Fruit fly (Drosophila melanogaster): ENCODE data around the gene BNIP3.

The BNIP3 gene

DNA sequence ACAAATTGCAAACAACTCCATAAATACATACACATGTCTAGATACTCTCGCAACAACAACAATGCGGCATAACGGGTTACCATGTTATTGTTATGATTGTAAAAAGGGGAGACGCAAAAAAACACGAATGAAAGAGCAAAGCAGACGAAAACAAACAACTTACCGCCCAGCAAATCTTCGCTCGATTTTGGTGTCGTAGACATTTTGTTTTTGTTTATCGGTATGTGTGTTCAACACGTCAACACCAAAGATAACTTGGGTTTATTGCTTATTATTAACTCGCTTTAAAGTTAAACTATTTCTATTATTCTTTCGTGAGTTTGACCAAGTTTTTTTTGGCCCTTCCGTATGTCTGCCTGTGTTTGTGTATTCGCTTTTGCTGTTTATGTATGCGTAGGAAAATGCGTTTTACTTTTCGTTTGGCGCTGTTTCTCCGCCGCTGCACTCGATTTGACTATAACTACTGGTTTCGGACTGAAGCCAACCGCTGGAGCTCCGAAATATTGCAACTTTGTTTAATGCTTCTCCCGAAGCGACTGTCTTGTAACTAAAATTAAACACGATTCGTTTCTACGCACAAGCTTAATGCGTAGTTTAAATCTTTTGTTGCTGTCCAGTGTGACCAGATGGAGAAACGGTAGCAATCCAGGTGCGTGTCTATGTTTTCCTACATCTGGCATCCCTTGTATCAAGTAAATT, at the start of gene BNIP3:
Gene BNIP3 (minus strand): TSS at position 589 of the 699 bp plus-strand sequence.
- TF ChIP-seq noc (tag; optimal IDR thresholded peaks at IDR 0.05), result peak; percentile 20

DNA sequence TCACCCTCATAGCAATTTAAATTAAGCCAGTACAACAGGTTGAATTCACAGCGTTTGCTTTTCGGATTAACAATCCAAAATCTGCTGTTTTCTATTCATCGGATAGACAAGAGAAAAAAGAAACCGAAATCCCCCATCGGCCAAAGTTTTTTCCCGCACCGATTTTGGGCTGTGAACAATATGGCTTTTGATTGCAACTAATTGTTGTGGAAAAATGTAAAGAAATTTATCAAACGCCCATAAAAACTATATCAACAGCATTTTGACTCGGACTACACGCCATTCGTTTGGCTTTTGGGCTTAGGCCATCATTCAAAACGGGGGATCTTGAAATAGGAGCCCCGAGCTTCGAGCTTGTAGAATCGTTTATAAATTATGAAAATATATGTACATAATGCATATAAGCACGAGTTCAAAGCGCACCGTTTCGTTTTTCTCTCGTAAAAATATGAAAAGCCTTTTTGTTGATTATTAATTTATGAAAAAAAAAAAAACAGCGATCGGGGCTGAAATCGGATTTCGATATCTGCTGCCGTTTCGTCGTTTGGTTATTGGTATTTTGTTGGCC, 46.5 kb upstream of the BNIP3 start:
- TF ChIP-seq noc (tag; optimal IDR thresholded peaks at IDR 0.05), result no peak

DNA sequence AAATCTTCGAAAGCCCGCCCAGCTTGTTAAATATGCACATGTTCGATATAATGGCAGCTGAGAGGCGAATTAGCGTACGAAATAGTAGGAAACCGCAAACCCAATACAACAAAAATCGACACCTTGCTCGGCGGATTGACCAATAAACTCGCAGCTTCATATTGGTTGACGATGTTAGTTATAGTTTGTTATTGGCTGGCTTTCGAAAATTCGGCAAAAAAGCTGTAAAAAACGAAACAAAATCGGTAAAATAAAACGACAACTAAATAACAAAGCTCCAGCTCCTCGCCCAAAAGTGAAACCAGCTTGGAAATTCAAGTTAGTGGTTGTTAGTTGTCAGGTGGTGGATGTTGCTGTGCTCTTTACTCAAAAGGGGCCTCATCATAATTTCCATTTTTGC, 44.6 kb upstream of the BNIP3 start:
- no peak for TF ChIP-seq noc (tag; optimal IDR thresholded peaks at IDR 0.05)

DNA sequence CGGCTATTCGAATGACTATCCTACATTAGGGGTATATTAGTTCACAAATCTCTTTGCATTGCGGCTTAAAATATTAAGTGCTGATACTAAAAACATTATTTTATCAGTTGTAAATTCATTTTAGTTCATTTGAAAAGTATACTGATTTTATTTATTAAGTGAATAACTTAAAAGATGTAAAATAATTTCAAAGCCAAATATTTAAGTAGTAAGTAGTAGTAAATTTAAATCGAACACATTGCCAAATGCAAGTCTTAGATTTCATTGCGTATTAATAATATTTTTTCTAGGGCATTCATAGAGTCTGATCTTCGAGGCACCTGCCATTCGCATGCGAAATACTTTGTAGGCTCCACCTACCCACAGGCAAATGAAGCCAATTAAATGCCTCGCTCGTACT, 43.5 kb upstream of the BNIP3 start:
- no peak for TF ChIP-seq noc (tag; optimal IDR thresholded peaks at IDR 0.05)

DNA sequence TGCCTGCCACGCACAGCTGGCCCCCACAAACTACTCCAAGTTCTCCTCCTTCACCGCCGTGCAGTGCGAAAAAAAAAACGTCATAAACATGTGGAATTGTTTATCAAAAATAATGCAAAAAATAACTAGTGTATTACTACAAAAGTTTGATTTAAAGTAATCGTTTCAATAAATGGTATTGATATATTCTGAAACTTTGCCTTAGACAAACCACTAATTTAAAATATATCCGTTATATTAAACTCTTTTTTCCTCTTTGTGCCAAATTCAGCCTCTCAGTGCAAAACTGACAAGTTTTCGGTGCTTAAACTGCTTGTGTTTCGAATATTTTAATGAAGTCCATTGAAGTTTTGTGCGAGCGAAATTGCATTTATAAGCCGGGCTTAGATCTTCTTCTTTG, 37.9 kb upstream of the BNIP3 start:
- TF ChIP-seq noc (tag; optimal IDR thresholded peaks at IDR 0.05), result no peak

DNA sequence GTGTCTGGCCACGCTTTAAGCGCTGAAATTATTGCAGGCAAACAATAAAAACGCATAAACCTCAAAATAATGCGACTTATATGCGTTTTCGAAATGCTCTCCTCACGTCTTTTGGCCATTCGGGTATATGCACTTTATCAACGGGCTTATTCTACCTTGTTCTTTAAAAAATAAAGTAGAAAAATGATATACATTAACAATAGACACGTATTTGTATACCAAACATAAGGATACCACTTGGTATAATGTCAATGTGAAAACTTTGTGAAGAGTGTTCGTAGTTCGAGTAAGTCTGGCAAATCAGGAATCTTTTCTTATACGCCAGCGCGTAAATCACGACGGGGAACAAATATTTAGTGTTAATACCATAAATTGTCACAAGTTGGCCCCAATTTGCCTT, 37.2 kb upstream of the BNIP3 start:
- TF ChIP-seq noc (tag; optimal IDR thresholded peaks at IDR 0.05), result no peak

DNA sequence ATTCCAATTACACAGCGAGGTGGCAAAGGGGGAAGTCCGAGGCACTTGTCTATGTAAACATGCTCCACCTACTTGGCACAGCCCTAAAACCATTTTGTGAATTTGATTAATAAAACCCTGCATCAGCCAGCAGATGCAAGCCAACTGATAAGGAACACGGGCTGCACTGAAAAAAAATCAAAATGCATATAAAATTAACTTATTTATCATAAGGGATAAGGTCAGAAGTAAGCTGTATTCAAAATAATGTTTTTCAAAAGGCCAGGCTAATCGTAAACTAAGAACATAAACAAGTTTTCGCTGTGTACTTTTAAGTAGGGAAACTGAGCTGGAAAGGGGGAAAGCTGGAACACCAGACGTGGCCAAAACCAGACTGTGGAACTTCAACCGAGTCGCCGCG, 32.7 kb upstream of the BNIP3 start:
- no peak for TF ChIP-seq noc (tag; optimal IDR thresholded peaks at IDR 0.05)

DNA sequence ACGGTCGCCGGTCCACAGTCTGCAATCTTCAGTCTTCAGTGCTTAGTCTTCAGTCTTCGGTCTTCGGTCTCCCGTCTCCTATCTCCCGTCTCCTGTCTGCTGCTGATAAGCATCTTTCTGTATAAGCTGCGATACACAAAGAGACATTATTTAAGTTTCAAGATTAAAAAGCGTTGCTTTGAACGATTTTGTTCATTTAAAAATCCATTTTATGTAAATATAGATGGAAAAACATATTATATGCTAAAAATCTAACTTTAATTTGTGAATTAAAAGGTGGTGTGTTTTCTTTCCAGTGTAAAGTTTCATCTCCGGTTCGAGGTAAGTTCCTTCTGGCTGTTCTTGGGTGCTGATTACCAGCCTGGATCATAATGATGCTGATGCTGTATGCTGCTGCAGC, 30.2 kb upstream of the BNIP3 start:
- no peak for TF ChIP-seq noc (tag; optimal IDR thresholded peaks at IDR 0.05)

DNA sequence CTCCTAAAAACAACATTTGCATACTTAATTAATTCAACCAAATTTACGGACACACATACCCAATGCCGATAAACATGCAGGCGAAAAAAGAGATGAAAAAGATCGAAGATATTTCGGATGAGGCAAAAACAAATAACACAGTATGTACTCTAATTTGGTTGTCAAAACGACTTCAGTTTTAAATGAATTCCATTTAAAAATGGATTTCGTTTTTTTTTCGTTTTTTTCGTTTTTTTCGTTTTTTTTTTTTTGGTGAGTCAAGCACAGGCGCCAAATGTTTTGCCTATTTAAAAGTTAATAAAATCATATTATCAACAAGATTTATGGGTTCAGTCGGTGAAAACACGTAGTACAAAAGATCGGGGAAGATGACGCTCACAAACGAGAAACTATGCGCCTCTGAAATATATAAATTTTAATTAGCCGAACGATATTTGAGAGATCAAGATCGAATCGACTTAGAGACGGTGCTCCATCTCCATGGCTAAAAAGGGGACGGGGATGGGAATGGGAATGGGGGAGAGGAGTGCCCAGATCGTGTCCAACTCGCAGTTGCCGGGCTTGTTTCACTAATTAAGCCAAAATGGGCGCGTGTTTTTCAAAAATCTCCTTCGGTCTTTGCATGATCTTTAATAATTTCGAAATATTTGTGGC, 29.1 kb upstream of the BNIP3 start:
- TF ChIP-seq noc (tag; optimal IDR thresholded peaks at IDR 0.05), result peak; percentile 4

DNA sequence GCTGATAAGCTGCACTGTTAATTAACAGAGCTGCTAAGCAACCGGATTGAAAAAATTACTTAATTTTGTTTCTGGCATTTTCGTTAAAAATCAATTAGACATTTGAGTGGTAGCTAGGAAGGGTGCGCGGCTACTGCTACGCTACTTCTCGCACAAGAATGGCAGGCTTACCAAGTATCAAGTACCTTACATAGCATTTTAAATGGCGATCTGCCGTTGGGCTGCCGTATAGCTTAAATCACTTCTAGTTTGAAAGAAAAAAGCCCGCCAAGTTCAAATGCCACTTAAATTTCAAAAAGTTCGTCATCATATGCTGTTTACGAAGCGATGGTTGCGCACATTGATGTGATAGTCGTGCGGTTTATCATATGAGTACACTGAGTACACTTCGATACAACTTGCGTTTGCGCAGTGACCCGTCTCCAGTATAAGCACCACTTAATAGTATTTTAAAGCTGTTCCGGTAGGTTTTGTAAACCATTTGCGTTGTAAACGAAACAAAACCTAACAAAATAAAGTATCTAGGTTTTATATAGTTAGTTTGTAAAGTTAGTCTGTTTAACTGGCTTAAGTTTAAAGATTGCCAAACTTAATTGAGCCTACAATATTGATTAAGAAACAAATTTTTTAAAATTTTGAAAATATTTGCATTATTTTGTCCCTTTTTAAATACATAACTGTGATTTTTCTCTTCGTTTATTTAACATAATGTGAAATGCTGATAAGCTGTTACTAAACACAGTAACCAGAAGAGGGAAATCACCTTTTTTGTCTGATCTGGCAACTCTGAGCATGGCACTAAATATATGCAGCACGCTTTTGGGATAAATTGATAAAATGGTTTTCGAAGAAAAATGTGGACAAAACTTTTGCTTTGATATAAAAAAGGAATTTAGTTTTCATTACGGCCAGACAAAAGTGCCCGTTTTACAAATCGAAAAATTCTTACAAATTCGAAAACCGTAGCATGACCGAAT, 22.1 kb upstream of the BNIP3 start:
- TF ChIP-seq noc (tag; optimal IDR thresholded peaks at IDR 0.05), result no peak

DNA sequence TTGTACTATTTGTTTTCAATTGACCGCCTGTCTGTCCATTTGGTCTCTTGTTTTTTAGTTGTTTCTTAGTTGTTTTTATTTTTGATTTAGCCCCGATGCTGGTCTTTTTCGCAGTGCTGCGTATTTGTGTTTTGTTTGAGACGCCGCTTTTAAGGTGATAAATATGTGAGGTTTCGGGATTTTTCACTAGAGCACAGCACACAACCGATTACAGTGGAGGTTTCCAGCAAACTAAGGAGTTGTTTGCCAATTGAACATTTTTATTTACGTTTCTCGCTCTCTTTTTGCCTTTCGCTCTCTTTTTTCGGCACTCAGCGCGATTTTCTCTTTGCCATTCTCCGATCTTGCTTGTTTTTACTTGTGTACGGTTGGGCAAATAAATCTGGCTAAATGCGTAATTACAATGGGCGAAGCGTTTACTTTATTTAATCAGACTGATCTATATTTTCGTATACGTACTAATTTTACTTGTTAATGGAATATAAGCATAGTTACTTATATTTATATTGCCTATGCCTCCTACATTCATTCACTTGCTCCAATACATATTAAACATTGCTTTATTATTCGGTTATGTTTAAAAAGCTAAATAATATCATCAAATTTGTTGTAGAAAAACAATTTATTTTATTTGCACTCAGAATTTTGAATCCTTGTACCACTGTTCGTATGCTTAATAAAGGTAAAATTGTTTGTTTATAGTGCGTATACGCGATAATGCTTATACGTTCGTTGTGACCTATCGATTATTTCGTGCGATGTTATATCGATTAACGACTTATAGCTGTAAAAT, 21.2 kb upstream of the BNIP3 start, which contains the start of gene Rcd2:
Gene Rcd2 (minus strand): TSS at position 236 of the 793 bp plus-strand sequence.
- peak; percentile 88 for TF ChIP-seq noc (tag; optimal IDR thresholded peaks at IDR 0.05)

DNA sequence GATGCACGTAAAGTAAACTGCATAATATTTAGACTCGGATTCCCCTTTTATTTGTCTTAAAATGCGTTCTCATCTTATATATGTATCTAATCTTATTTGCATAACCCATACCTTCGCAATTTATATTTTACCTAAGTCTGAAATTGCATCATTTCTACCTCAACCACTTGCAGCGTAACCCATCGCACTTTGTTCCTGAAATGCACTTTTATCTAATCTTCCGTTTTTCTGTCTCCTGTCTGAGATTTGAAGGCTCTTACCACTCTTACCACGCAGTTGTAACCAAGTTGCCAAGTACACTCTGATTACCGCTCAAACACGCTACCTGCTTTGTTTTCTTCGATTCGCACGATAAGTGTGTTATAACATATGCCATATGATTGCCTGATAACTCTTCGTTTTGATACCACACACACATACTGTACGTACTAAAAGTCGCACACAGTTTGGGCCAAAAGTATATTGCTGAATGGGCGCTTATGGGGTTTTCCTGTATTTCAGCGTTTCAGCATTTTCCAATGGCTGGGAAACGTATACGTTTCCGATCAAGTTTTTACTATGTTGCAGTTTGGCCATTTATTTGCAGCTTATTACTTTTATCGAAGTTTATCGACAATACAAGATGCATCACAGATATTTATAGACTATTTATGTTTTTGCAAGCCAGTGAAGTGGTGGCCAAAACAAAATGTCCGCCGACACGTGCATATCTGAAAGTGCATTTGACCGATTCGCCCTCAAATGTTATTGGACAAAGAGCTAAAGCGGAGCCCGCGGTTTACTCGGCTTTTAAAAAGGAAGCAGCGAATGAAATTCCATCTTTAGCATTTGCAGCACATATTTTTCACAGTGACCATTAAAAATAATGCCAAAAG, 20.2 kb upstream of the BNIP3 start:
- peak; percentile 24 for TF ChIP-seq noc (tag; optimal IDR thresholded peaks at IDR 0.05)

DNA sequence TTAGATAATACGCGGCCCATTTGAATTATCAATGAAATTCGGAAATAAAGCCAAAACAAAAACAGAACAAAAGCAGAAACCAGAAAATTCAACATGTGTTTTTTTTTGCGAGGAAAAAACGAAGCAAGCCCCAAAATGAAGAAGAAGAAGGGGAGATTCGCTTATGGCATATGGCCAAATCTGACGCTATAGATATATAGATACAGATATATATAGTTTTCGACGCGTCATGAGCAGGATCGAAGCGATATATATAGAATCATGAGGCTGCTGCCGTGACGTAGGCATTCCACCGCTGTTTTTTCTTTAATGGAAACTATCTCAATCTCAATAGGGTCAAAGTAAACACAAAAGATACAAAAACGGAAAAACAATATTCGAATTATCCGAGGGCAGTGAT, 19.3 kb upstream of the BNIP3 start:
- TF ChIP-seq noc (tag; optimal IDR thresholded peaks at IDR 0.05), result no peak

DNA sequence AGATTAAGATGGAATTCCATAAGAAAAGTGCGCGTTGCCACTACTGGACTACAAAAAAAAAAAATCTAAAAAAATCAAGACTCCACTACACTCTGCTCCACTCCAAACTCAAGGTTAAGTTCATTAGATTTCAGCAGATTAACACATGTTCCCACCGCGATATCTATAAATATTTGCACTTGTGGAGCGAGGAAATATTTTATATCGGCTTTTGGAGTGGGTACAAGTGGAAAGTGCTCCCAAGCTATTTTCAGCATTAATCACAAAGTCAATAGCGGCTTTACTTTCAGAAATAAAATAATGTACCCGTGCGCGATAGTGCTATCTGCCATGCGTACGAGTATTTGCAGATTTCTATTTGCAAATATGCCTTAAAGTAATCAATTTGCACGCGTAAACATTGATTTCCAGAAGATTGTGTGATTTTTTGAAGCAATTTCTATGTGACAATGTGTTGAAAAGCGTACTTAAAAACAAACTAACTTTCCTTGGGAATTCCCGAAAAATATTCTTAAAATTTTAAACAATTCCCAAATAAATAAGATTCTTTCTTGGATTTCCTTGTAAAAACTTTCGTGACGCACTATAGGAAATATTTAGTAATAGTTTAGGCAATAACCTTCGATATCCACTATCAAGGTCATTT, 18.6 kb upstream of the BNIP3 start:
- TF ChIP-seq noc (tag; optimal IDR thresholded peaks at IDR 0.05), result peak; percentile 59

All from whole organism, larva.